Worm (Caenorhabditis elegans) whole organism, young adult: Measurements from ENCODE around the gene R11.4.
A peak's percentile ranks its signal among the peaks of the same experiment; 100 is the strongest.

ENCODE experiments used
- B0035.1 ChIP-seq: sonication (generic microtip); optimal IDR thresholded peaks from 2 replicates; lab custom pipeline; 2016; ENCODE audit warnings: missing genetic modification characterization, mild to moderate bottlenecking, missing compliant biosample characterization, missing genotype, missing genetic modification reagents
- B0336.3 ChIP-seq: fragments of 200-800 bp; sonication (Bioruptor generic); IDR thresholded peaks from 2 replicates; pipeline ENCODE4 v1.3.6; 2022; ENCODE audit warnings: missing genetic modification characterization, missing compliant biosample characterization
- C17E4.6 ChIP-seq: fragments of 200-800 bp; sonication (Bioruptor generic); IDR thresholded peaks from 2 replicates; pipeline ENCODE4 v1.3.6; 2022; ENCODE audit warnings: missing genetic modification reagents, missing genetic modification characterization, missing compliant biosample characterization
- D2030.7 ChIP-seq: fragments of 200-800 bp; sonication (Bioruptor generic); IDR thresholded peaks from 2 replicates; pipeline ENCODE4 v1.3.6; 2022; ENCODE audit warnings: missing genetic modification reagents, missing genetic modification characterization, missing compliant biosample characterization
- F33H1.4 ChIP-seq: fragments of 200-800 bp; sonication (Bioruptor generic); IDR thresholded peaks from 2 replicates; pipeline ENCODE4 v1.3.6; 2022; ENCODE audit warnings: missing genetic modification reagents, missing genetic modification characterization, missing compliant biosample characterization
- F57C9.4 ChIP-seq: sonication (generic microtip); optimal IDR thresholded peaks from 2 replicates; lab custom pipeline; 2017; ENCODE audit warnings: mild to moderate bottlenecking, missing genetic modification characterization, missing compliant biosample characterization
- T07F8.4 ChIP-seq: sonication (generic microtip); optimal IDR thresholded peaks from 2 replicates; lab custom pipeline; 2016; ENCODE audit warnings: mild to moderate bottlenecking, missing genetic modification characterization, moderate library complexity, missing compliant biosample characterization
- ZK185.1 ChIP-seq: sonication (generic microtip); optimal IDR thresholded peaks from 2 replicates; lab custom pipeline; 2016; ENCODE audit warnings: mild to moderate bottlenecking, missing genetic modification characterization, missing compliant biosample characterization; ENCODE audit not compliant: poor library complexity, severe bottlenecking
- atf-7 ChIP-seq: sonication (generic microtip); optimal IDR thresholded peaks from 2 replicates; lab custom pipeline; 2017; ENCODE audit warnings: mild to moderate bottlenecking, missing genetic modification characterization, missing compliant biosample characterization
- attf-6 ChIP-seq: fragments of 200-800 bp; sonication (Bioruptor generic); IDR thresholded peaks from 2 replicates; pipeline ENCODE4 v1.3.6; 2022; ENCODE audit warnings: missing genetic modification reagents, missing genetic modification characterization, missing compliant biosample characterization
- chd-7 ChIP-seq: sonication (generic microtip); optimal IDR thresholded peaks from 2 replicates; lab custom pipeline; 2016; ENCODE audit warnings: mild to moderate bottlenecking, missing genetic modification characterization, moderate library complexity, missing compliant biosample characterization
- dox-1 ChIP-seq: fragments of 200-800 bp; sonication (Bioruptor generic); IDR thresholded peaks from 2 replicates; pipeline ENCODE4 v1.3.6; 2022; ENCODE audit warnings: missing genetic modification reagents, missing genetic modification characterization, missing compliant biosample characterization
- ekl-4 ChIP-seq: fragments of 200-800 bp; sonication (Bioruptor generic); IDR thresholded peaks from 2 replicates; pipeline ENCODE4 v1.3.6; 2022; ENCODE audit warnings: missing genetic modification reagents, missing genetic modification characterization, missing compliant biosample characterization
- ets-4 ChIP-seq: fragments of 200-800 bp; sonication (Bioruptor generic); optimal IDR thresholded peaks from 2 replicates; lab custom pipeline; 2018; ENCODE audit warnings: mild to moderate bottlenecking, missing genetic modification characterization, missing compliant biosample characterization
- hmg-20 ChIP-seq: fragments of 200-800 bp; sonication (Bioruptor generic); IDR thresholded peaks from 2 replicates; pipeline ENCODE4 v1.3.6; 2022; ENCODE audit warnings: missing genetic modification reagents, missing genetic modification characterization, missing compliant biosample characterization
- hrde-1 ChIP-seq: sonication (generic microtip); optimal IDR thresholded peaks from 2 replicates; lab custom pipeline; 2016; ENCODE audit warnings: missing genetic modification characterization, mild to moderate bottlenecking, missing compliant biosample characterization, moderate library complexity, missing genotype, missing genetic modification reagents, borderline replicate concordance
- let-607 ChIP-seq, 2 experiments: fragments of 200-800 bp in 1 of 2; sonication (Bioruptor generic) in 1 of 2; sonication (generic microtip) in 1 of 2; optimal IDR thresholded peaks; 2 replicates each; lab custom pipeline; 2016 to 2018; ENCODE audit warnings: mild to moderate bottlenecking in 2 of 2, missing compliant biosample characterization in 2 of 2, missing genetic modification characterization in 2 of 2, moderate library complexity in 2 of 2, missing genotype in 1 of 2
- lin-40 ChIP-seq: sonication (generic microtip); optimal IDR thresholded peaks from 2 replicates; lab custom pipeline; 2016; ENCODE audit warnings: missing genetic modification characterization, mild to moderate bottlenecking, missing compliant biosample characterization, missing genotype, missing genetic modification reagents
- lir-1 ChIP-seq: fragments of 200-800 bp; sonication (Bioruptor generic); conservative IDR thresholded peaks from 2 replicates; pipeline ENCODE4 v1.3.6; 2022; ENCODE audit warnings: missing genetic modification reagents, missing genetic modification characterization, missing compliant biosample characterization
- lsy-27 ChIP-seq: sonication (generic microtip); optimal IDR thresholded peaks from 2 replicates; lab custom pipeline; 2017; ENCODE audit warnings: missing genetic modification characterization, mild to moderate bottlenecking, missing compliant biosample characterization, antibody characterized with exemption, missing genotype, borderline replicate concordance; ENCODE audit not compliant: insufficient read depth
- madf-10 ChIP-seq: sonication (generic microtip); optimal IDR thresholded peaks from 2 replicates; lab custom pipeline; 2016; ENCODE audit warnings: mild to moderate bottlenecking, missing genetic modification characterization, missing compliant biosample characterization
- nhr-179 ChIP-seq: sonication (generic microtip); optimal IDR thresholded peaks from 2 replicates; lab custom pipeline; 2016; ENCODE audit warnings: mild to moderate bottlenecking, missing genetic modification characterization, missing compliant biosample characterization
- nhr-80 ChIP-seq: sonication (generic microtip); optimal IDR thresholded peaks from 2 replicates; lab custom pipeline; 2016; ENCODE audit warnings: missing genetic modification characterization, missing compliant biosample characterization
- nhr-90 ChIP-seq: sonication (generic microtip); optimal IDR thresholded peaks from 2 replicates; lab custom pipeline; 2016; ENCODE audit warnings: missing genotype, mild to moderate bottlenecking, missing genetic modification characterization, missing compliant biosample characterization
- pha-4 ChIP-seq: fragments of 150-350 bp; sonication (generic microtip); optimal IDR thresholded peaks from 2 replicates; lab custom pipeline; 2014; ENCODE audit warnings: missing biosample characterization, missing genetic modification reagents, missing genetic modification characterization
- snpc-1.1 ChIP-seq: sonication (generic microtip); optimal IDR thresholded peaks from 2 replicates; lab custom pipeline; 2017; ENCODE audit warnings: missing genetic modification characterization, mild to moderate bottlenecking, missing compliant biosample characterization, antibody characterized with exemption, moderate library complexity, missing genotype, missing genetic modification reagents; ENCODE audit not compliant: insufficient read depth
- snpc-4 ChIP-seq, 5 experiments: fragments of 150-350 bp in 1 of 5; sonication (generic microtip) in 4 of 5; optimal IDR thresholded peaks; 2 replicates each; lab custom pipeline; 2014 to 2018; ENCODE audit warnings: missing genetic modification characterization in 5 of 5, missing biosample characterization in 3 of 5, antibody characterized with exemption in 2 of 5, mild to moderate bottlenecking in 2 of 5, missing compliant biosample characterization in 2 of 5, missing genotype in 2 of 5, moderate library complexity in 2 of 5, missing genetic modification reagents in 1 of 5
- sptf-2 ChIP-seq: fragments of 200-800 bp; sonication (Bioruptor generic); optimal IDR thresholded peaks from 2 replicates; lab custom pipeline; 2018; ENCODE audit warnings: mild to moderate bottlenecking, missing genetic modification characterization, missing compliant biosample characterization
- zim-3 ChIP-seq: sonication (generic microtip); optimal IDR thresholded peaks from 2 replicates; lab custom pipeline; 2017; ENCODE audit warnings: mild to moderate bottlenecking, missing genetic modification characterization, moderate library complexity, missing compliant biosample characterization
- ztf-22 ChIP-seq: fragments of 200-800 bp; sonication (Bioruptor generic); optimal IDR thresholded peaks from 2 replicates; lab custom pipeline; 2018; ENCODE audit warnings: mild to moderate bottlenecking, missing genetic modification characterization, moderate library complexity, missing compliant biosample characterization

R11.4 gene

ce11 chrX:16202229-16202628 is 8.2 kb downstream of the R11.4 start (continued):
- TF ChIP-seq snpc-1.1, result no peak
- no peak for TF ChIP-seq hrde-1 (tag; lab: Kevin White, UChicago)
- TF ChIP-seq F33H1.4 (GFP tag; lab: Robert Waterston, UW), result no peak
- TF ChIP-seq sptf-2 (GFP tag; lab: Kevin White, UChicago), result no peak
- no peak for TF ChIP-seq zim-3 (tag; lab: Kevin White, UChicago)
- no peak for TF ChIP-seq nhr-179
- peak; percentile 81 for TF ChIP-seq lin-40 (tag; lab: Kevin White, UChicago)
- TF ChIP-seq snpc-4 (GFP tag; optimal IDR thresholded peaks at IDR 0.05; lab: Kevin White, UChicago), result no peak
- peak in 2 of 4 experiments; percentile 11 to 36 for TF ChIP-seq snpc-4 (tag; optimal IDR thresholded peaks at IDR 0.05; lab: Kevin White, UChicago)
- peak; percentile 73 for TF ChIP-seq dox-1 (GFP tag; lab: Robert Waterston, UW)
- no peak for TF ChIP-seq nhr-90 (tag; lab: Kevin White, UChicago)
- no peak for TF ChIP-seq F57C9.4 (tag; lab: Kevin White, UChicago)
- 0 out of 2 replicates have a peak, but pooled peaks have one; percentile 29 for TF ChIP-seq C17E4.6 (GFP tag; lab: Robert Waterston, UW)

ce11 chrX:16199200-16199764 is 11.1 kb downstream of the R11.4 start, which contains the start of gene R11.3:
R11.3 (minus strand) TSS chrX:16199250.
- TF ChIP-seq D2030.7 (GFP tag; lab: Robert Waterston, UW) (no peak), hmg-20 (GFP tag; lab: Robert Waterston, UW) (0 out of 2 replicates have a peak, but pooled peaks have one; percentile 29), ekl-4 (0 out of 2 replicates have a peak, but pooled peaks have one; percentile 47), attf-6 (GFP tag; lab: Robert Waterston, UW) (no peak)

- TF ChIP-seq lir-1 (GFP tag; lab: Robert Waterston, UW) (no peak), atf-7 (tag; lab: Kevin White, UChicago) (peak; percentile 91), nhr-80 (tag; lab: Kevin White, UChicago) (peak; percentile 98), lin-40 (tag; lab: Kevin White, UChicago) (peak; percentile 60), madf-10 (tag; lab: Kevin White, UChicago) (peak; percentile 60), chd-7 (tag; lab: Kevin White, UChicago) (peak; percentile 9), nhr-90 (tag; lab: Kevin White, UChicago) (peak; percentile 57), let-607 (tag; optimal IDR thresholded peaks at IDR 0.05; lab: Kevin White, UChicago) (peak; percentile 18 to 59), lsy-27 (tag; lab: Kevin White, UChicago) (no peak), T07F8.4 (tag; lab: Kevin White, UChicago) (no peak), B0336.3 (GFP tag; lab: Robert Waterston, UW) (peak; percentile 35; the same call in 1 of the 2 replicates), pha-4 (peak; percentile 25), ztf-22 (GFP tag; lab: Kevin White, UChicago) (peak; percentile 82), B0035.1 (tag; lab: Kevin White, UChicago) (no peak), snpc-4 (GFP tag; optimal IDR thresholded peaks at IDR 0.05; lab: Kevin White, UChicago) (no peak), snpc-4 (tag; optimal IDR thresholded peaks at IDR 0.05; lab: Kevin White, UChicago) (peak in 2 of 4 experiments; percentile 21 to 42), ZK185.1 (tag; lab: Kevin White, UChicago) (peak; percentile 20), ets-4 (GFP tag; lab: Kevin White, UChicago) (peak; percentile 71)
Measured at ce11 chrX:16192574-16192973, 17.8 kb downstream of the R11.4 start.
